Worm (Caenorhabditis elegans) whole organism, mixed stage, embryonic: ENCODE data around the gene ZK185.4.

ENCODE experiments used
- M03D4.4 ChIP-seq: sonication (generic microtip); optimal IDR thresholded peaks from 2 replicates; lab custom pipeline; 2017; ENCODE audit warnings: mild to moderate bottlenecking, missing genetic modification characterization, missing compliant biosample characterization
- blmp-1 ChIP-seq: fragments of 150-350 bp; optimal IDR thresholded peaks from 2 replicates; lab custom pipeline; 2014; ENCODE audit warnings: missing biosample characterization, missing genetic modification characterization
- ceh-43 ChIP-seq: fragments of 200-800 bp; sonication (Bioruptor generic); optimal IDR thresholded peaks from 2 replicates; lab custom pipeline; 2018; ENCODE audit warnings: mild to moderate bottlenecking, missing genetic modification characterization, moderate library complexity, missing compliant biosample characterization
- elt-3 ChIP-seq: fragments of 150-350 bp; optimal IDR thresholded peaks from 2 replicates; lab custom pipeline; 2014; ENCODE audit warnings: missing biosample characterization, missing genetic modification characterization
- lin-13 ChIP-seq: fragments of 150-350 bp; optimal IDR thresholded peaks from 2 replicates; lab custom pipeline; 2014; ENCODE audit warnings: missing biosample characterization, missing genetic modification characterization
- lsy-2 ChIP-seq: fragments of 150-350 bp; optimal IDR thresholded peaks from 2 replicates; lab custom pipeline; 2014; ENCODE audit warnings: missing biosample characterization, missing genetic modification characterization
- nhr-12 ChIP-seq: fragments of 150-350 bp; optimal IDR thresholded peaks from 2 replicates; lab custom pipeline; 2014; ENCODE audit warnings: missing biosample characterization, missing genetic modification characterization
- nhr-237 ChIP-seq: fragments of 150-350 bp; optimal IDR thresholded peaks from 2 replicates; lab custom pipeline; 2014; ENCODE audit warnings: missing biosample characterization, missing genetic modification characterization
- nhr-28 ChIP-seq: fragments of 150-350 bp; optimal IDR thresholded peaks from 2 replicates; lab custom pipeline; 2014; ENCODE audit warnings: missing biosample characterization, missing genetic modification characterization
- nhr-76 ChIP-seq: sonication (generic microtip); optimal IDR thresholded peaks from 2 replicates; lab custom pipeline; 2017; ENCODE audit warnings: missing biosample characterization, missing genetic modification characterization
- ztf-11 ChIP-seq: fragments of 150-350 bp; optimal IDR thresholded peaks from 2 replicates; lab custom pipeline; 2014; ENCODE audit warnings: missing biosample characterization, missing genetic modification characterization

- TF ChIP-seq nhr-76 (no peak), ceh-43 (GFP tag; lab: Kevin White, UChicago) (no peak), elt-3 (tag; lab: Kevin White, UChicago) (no peak), ztf-11 (no peak), nhr-12 (tag; lab: Kevin White, UChicago) (no peak), M03D4.4 (tag; lab: Kevin White, UChicago) (no peak), blmp-1 (tag; lab: Kevin White, UChicago) (no peak), lin-13 (tag; lab: Kevin White, UChicago) (no peak), lsy-2 (tag; lab: Kevin White, UChicago) (no peak), nhr-237 (tag; lab: Kevin White, UChicago) (no peak), nhr-28 (tag; lab: Kevin White, UChicago) (no peak)
Measured at ce11 chrIV:4538672-4539071, 5.7 kb upstream of the ZK185.4 start.
